Worm (Caenorhabditis elegans): ENCODE results near the gene egas-4.

DNA sequence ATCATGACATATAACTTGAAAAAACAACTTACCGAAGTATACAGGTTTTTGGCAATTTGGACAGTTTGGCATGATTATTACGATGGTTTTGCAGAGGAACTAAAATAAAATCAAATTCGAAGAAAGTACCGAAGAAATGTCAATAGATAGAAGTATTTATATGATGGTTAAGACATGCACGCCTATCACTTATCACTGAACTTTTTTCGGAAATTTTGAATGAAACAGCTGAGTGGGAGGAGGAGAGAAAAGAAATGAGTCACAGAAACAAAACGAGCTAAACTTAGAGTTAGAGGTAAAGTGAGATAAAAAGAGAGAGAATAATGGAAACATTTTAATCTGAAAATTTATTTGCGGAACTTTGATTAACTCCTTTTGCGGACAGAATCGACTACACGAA, 52.4 kb downstream of the egas-4 start, which contains the start of gene valv-1:
- TF ChIP-seq ceh-48 (tag; optimal IDR thresholded peaks at IDR 0.05) (no peak), elt-4 (tag; optimal IDR thresholded peaks at IDR 0.05) (no peak), ceh-9 (tag; optimal IDR thresholded peaks at IDR 0.05) (no peak), fkh-10 (GFP tag; optimal IDR thresholded peaks at IDR 0.05) (no peak), tbx-2 (tag; optimal IDR thresholded peaks at IDR 0.05) (no peak), pqm-1 (tag; optimal IDR thresholded peaks at IDR 0.05) (no peak), Y22D7AL.16 (tag; optimal IDR thresholded peaks at IDR 0.05) (no peak), ceh-18 (tag; optimal IDR thresholded peaks at IDR 0.05) (no peak), elt-2 (tag; optimal IDR thresholded peaks at IDR 0.05) (no peak), lim-6 (tag; optimal IDR thresholded peaks at IDR 0.05) (no peak), rnt-1 (tag; optimal IDR thresholded peaks at IDR 0.05) (no peak), sox-4 (tag; optimal IDR thresholded peaks at IDR 0.05) (no peak)

Data from whole organism, late embryonic.